Worm (Caenorhabditis elegans): ENCODE results near the gene ZK550.2.

- no peak for TF ChIP-seq ets-7 (tag; optimal IDR thresholded peaks at IDR 0.05)
- no peak for TF ChIP-seq ceh-36 (tag; optimal IDR thresholded peaks at IDR 0.05)
- TF ChIP-seq ama-1 (optimal IDR thresholded peaks at IDR 0.05), result no peak
- no peak for TF ChIP-seq tbx-11 (GFP tag; IDR thresholded peaks at IDR 0.05)
- no peak for TF ChIP-seq hmbx-1 (tag; optimal IDR thresholded peaks at IDR 0.05)
Measured at ce11 chrIV:17232899-17233298, 12.5 kb upstream of the ZK550.2 start.
